2 fruit fly cellular contexts compared by ENCODE assay signal in genomic region chrX:15352692-15353091, dm6.
TF ChIP-seq lines count a peak whose summit lies in the region.

No protein-coding gene starts in this region.

- no peak for TF ChIP-seq CTCF in whole organism, embryonic (GFP tag; optimal IDR thresholded peaks at IDR 0.05; lab: Kevin White, UChicago)

TF ChIP-seq in whole organism, embryonic, 481 proteins besides CTCF, POLR2A, EP300 and RAD21:
- no peak for TF ChIP-seq Dp (GFP tag; optimal IDR thresholded peaks at IDR 0.05; lab: Kevin White, UChicago)
- TF ChIP-seq Med (GFP tag; lab: Kevin White, UChicago): peak; percentile 54

TF ChIP-seq in whole organism, wandering third instar larva, 38 proteins besides CTCF, POLR2A, EP300 and RAD21:
- TF ChIP-seq Mio (GFP tag; optimal IDR thresholded peaks at IDR 0.05; lab: Kevin White, UChicago): no peak
- no peak for TF ChIP-seq Jra (GFP tag; optimal IDR thresholded peaks at IDR 0.05; lab: Kevin White, UChicago)
- no peak for TF ChIP-seq rgr (GFP tag; optimal IDR thresholded peaks at IDR 0.05; lab: Kevin White, UChicago)
- TF ChIP-seq br (GFP tag; optimal IDR thresholded peaks at IDR 0.05; lab: Kevin White, UChicago): no peak
- no peak for TF ChIP-seq psq (GFP tag; optimal IDR thresholded peaks at IDR 0.05; lab: Kevin White, UChicago)
- peak; percentile 72 for TF ChIP-seq Dfd (GFP tag; optimal IDR thresholded peaks at IDR 0.05; lab: Kevin White, UChicago)

Comparison
In these comparisons a context has a peak if more than half of its experiments do, and no peak if none do; other contexts are left out.
1. Of the 10 proteins assayed by ChIP-seq in both whole organism, embryonic and whole organism, wandering third instar larva: peak only in whole organism, embryonic: none; only in whole organism, wandering third instar larva: Dfd; in both: none; in neither: 9.